Worm (Caenorhabditis elegans) whole organism, midembryonic: ENCODE results near the gene Y55F3AM.13.

Experiments
- flt-1 ChIP-seq: fragments of 200-800 bp; sonication (Bioruptor generic); IDR thresholded peaks from 2 replicates; pipeline ENCODE4 v1.3.6; 2022; ENCODE audit warnings: missing genetic modification characterization, missing compliant biosample characterization
- ref-1 ChIP-seq: fragments of 200-800 bp; sonication (Bioruptor generic); conservative IDR thresholded peaks from 2 replicates; pipeline ENCODE4 v1.3.6; 2022; ENCODE audit warnings: missing genetic modification reagents, missing genetic modification characterization, missing compliant biosample characterization
- tab-1 ChIP-seq: fragments of 200-800 bp; sonication (Bioruptor generic); IDR thresholded peaks from 2 replicates; pipeline ENCODE4 v1.3.6; 2022; ENCODE audit warnings: missing genetic modification characterization, missing compliant biosample characterization

DNA sequence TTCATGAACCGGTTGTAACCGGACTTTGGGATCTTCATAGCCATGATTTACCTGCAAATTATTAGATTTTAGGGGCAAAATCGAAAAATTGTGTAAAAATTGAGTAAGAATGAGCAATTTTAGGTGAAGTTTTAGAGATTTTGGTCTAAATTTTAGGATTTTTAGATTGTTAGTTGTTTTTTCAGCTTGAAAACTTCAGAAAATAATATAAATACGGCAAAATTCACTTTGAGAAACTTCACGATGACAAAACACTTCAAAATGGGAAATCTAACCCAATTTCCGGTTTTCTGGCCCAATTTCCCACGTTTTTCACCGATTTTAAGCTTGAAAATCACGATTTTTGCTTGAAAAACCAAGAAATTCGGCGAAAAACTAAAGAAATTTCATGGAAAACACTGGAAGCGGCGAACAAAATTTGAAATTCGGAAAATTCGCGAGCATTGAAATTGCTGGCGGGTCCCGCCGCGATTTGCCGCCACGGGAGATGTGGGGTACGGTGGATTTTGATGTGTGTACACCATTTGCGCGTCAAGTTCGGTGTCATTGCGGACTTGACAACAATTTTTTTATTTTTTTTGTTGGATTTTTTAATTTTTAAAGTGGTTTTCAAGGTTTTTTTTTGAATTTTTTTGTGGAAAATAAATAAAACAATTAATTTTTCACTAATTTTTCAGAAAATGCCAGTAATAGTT, 37.9 kb upstream of the Y55F3AM.13 start, which contains the start of the genes cct-8 and Y55F3AR.2:
- TF ChIP-seq tab-1 (GFP tag; lab: Robert Waterston, UW) (no peak), ref-1 (GFP tag; lab: Robert Waterston, UW) (no peak), flt-1 (GFP tag; lab: Robert Waterston, UW) (peak; percentile 81)
